Fruit fly (Drosophila melanogaster): ENCODE results near the gene ttm2.

The ttm2 gene

DNA sequence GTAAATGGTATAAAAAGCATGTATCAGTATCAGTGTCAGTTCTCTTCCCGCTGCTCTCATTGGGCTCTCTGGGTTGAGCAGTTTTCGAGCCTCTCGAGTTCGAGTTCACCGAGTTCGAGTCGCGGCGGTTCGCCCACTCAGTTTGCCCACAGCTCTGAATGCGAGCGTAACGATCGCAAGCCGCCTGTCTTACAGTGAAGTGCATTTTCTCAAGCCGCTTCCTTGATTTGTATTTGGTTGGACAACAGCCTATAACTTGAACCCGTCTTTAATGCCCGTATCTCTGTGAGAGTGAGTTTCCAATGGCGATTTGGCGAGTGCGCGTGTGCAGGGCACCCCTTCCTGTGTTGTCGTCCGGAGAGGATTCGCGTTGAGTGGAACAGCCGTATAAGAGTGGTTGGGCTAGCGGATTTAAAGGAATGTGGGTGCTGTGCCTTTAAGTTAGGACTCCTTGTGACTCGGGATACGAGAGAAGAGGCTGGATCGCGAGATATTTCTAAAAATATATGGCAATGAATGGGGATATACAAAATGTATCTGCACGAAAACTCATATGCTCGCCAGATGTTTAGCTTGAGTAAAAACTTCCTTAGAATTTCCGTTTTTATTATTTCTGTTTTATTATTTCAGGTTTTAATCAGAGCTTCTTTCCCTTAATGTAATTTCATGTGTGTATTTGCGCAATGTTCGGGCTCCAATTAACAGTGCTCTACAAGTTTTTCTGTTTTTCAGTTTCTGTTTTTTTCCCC lies 3.3 kb upstream of the ttm2 start (continued):
- TF ChIP-seq zen2 (GFP tag; IDR thresholded peaks at IDR 0.05; ENCODE audit: partially characterized antibody) (peak; percentile 57; the same call in 2 of the 3 replicates), CG2199 (GFP tag; IDR thresholded peaks at IDR 0.05) (peak; percentile 92; the same call in 2 of the 3 replicates), CG14710 (tag; optimal IDR thresholded peaks at IDR 0.05) (no peak), chm (GFP tag; IDR thresholded peaks at IDR 0.05) (peak; percentile 80), dysf (GFP tag; IDR thresholded peaks at IDR 0.05) (no peak), Trl (optimal IDR thresholded peaks at IDR 0.05) (peak; percentile 88 to 91), Trl (GFP tag; optimal IDR thresholded peaks at IDR 0.05) (no peak), CG11504 (tag; optimal IDR thresholded peaks at IDR 0.05) (peak; percentile 3), ato (GFP tag; IDR thresholded peaks at IDR 0.05; ENCODE audit: partially characterized antibody) (peak; percentile 64; the same call in 1 of the 2 replicates), CG17829 (tag; optimal IDR thresholded peaks at IDR 0.05) (peak; percentile 2), nerfin-2 (GFP tag; IDR thresholded peaks at IDR 0.05; ENCODE audit: partially characterized antibody) (peak; percentile 29; the same call in 1 of the 2 replicates), gcm (GFP tag; optimal IDR thresholded peaks at IDR 0.05) (peak; percentile 77), Ravus (GFP tag; IDR thresholded peaks at IDR 0.05) (no peak), Nf-YC (tag; optimal IDR thresholded peaks at IDR 0.05) (peak; percentile 13), phol (tag; optimal IDR thresholded peaks at IDR 0.05) (no peak), Med (GFP tag) (peak; percentile 72), CG6791 (GFP tag; IDR thresholded peaks at IDR 0.05; ENCODE audit: partially characterized antibody) (peak; percentile 43; the same call in 1 of the 3 replicates), CG34224 (GFP tag; IDR thresholded peaks at IDR 0.05; ENCODE audit: partially characterized antibody) (peak; percentile 53), HLH4C (GFP tag; IDR thresholded peaks at IDR 0.05; ENCODE audit: partially characterized antibody) (peak; percentile 39; the same call in 1 of the 3 replicates), CHES-1-like (GFP tag; optimal IDR thresholded peaks at IDR 0.05) (no peak), pros (GFP tag; optimal IDR thresholded peaks at IDR 0.05) (peak; percentile 99), inv (GFP tag; IDR thresholded peaks at IDR 0.05; ENCODE audit: partially characterized antibody) (0 out of 2 replicates have a peak, but pooled peaks have one; percentile 22), twi (tag; optimal IDR thresholded peaks at IDR 0.05) (peak; percentile 93)

- TF ChIP-seq Med (GFP tag), result peak; percentile 0
- no peak for TF ChIP-seq CG4424 (GFP tag; optimal IDR thresholded peaks at IDR 0.05)
These were observed 1.7 kb upstream of the ttm2 start, which contains the start of gene CG32845 for dm6 chr3L:273291-273690. Gene CG32845, minus strand, starts transcription at chr3L:273391.

DNA sequence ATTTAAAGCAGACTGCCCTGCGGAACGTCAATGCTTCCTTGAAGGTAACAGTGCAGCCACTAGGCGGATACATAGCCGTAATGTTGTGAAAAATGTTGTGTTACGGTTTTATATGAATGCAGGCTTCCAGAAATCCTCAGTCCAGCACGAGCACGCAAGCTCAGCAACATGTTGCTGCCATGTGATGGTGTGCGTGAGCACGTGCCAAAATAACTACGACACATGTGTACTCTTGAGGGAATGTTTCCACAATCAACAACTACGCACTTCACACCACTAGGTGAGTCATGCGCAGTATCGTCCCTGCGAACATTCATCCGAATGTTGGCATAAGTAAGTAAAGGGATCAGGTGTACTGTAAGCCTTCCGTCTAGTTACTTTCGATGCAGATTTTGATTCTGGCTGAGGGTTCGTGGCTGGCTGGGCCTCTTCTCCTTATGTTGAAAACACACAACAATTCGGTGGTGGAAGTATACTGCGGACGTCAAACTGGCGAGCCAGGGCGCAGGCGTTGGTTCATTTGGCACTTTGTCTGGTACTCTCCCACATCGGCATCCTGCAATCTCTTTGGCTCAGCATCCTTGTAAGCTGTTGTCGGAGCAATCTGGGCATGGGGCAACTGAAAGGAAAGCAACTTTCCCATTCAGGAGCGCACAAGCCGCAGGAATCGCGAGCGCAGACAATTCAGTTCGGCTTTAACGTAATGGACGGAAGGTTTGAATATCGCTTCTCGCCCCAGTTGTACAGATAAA lies 2.0 kb downstream of the ttm2 start, which contains the start of gene RhoGEF3:
Gene RhoGEF3 (plus strand): TSS at position 702 of the 752 bp plus-strand sequence.
- TF ChIP-seq ken (GFP tag; IDR thresholded peaks at IDR 0.05), result no peak
- no peak for TF ChIP-seq mam (GFP tag; optimal IDR thresholded peaks at IDR 0.05)
- TF ChIP-seq cg (GFP tag; optimal IDR thresholded peaks at IDR 0.05), result peak; percentile 46
- TF ChIP-seq nerfin-1 (tag; optimal IDR thresholded peaks at IDR 0.05), result peak; percentile 50
- TF ChIP-seq CG4730 (GFP tag; IDR thresholded peaks at IDR 0.05), result no peak
- TF ChIP-seq CG33557 (GFP tag; optimal IDR thresholded peaks at IDR 0.05), result no peak
- TF ChIP-seq bcd (GFP tag; optimal IDR thresholded peaks at IDR 0.05), result no peak
- TF ChIP-seq CG8089 (GFP tag; optimal IDR thresholded peaks at IDR 0.05), result no peak
- no peak for TF ChIP-seq CG17802 (tag; optimal IDR thresholded peaks at IDR 0.05)
- TF ChIP-seq CG7928 (GFP tag; optimal IDR thresholded peaks at IDR 0.05), result no peak
- no peak for TF ChIP-seq CG11695 (GFP tag; IDR thresholded peaks at IDR 0.05)
- TF ChIP-seq gro (GFP tag; optimal IDR thresholded peaks at IDR 0.05), result no peak
- TF ChIP-seq CG10209 (GFP tag; optimal IDR thresholded peaks at IDR 0.05), result no peak
- no peak for TF ChIP-seq CG13624 (GFP tag; optimal IDR thresholded peaks at IDR 0.05)
- TF ChIP-seq NK7.1 (GFP tag; optimal IDR thresholded peaks at IDR 0.05), result no peak
- no peak for TF ChIP-seq Spps (tag; optimal IDR thresholded peaks at IDR 0.05)
- no peak for TF ChIP-seq CG17829 (tag; optimal IDR thresholded peaks at IDR 0.05)
- no peak for TF ChIP-seq Sin3A (optimal IDR thresholded peaks at IDR 0.05)
- no peak for TF ChIP-seq vfl (GFP tag; optimal IDR thresholded peaks at IDR 0.05)
- no peak for TF ChIP-seq CG2129 (GFP tag; IDR thresholded peaks at IDR 0.05; ENCODE audit: partially characterized antibody)
- TF ChIP-seq CG8388 (GFP tag; optimal IDR thresholded peaks at IDR 0.05), result no peak
- no peak for TF ChIP-seq tin (GFP tag; optimal IDR thresholded peaks at IDR 0.05)
